Worm (Caenorhabditis elegans) whole organism, early embryonic: Measurements from ENCODE around the gene T09F5.1.

Experiments
- B0310.2 ChIP-seq: sonication (generic microtip); optimal IDR thresholded peaks from 2 replicates; lab custom pipeline; 2016; ENCODE audit warnings: mild to moderate bottlenecking, missing genetic modification characterization, missing compliant biosample characterization
- F13C5.2 ChIP-seq: sonication (generic microtip); optimal IDR thresholded peaks from 2 replicates; lab custom pipeline; 2017; ENCODE audit warnings: mild to moderate bottlenecking, missing genetic modification characterization, inconsistent platforms, missing compliant biosample characterization
- aly-1 ChIP-seq: sonication (generic microtip); optimal IDR thresholded peaks from 2 replicates; lab custom pipeline; 2016; ENCODE audit warnings: missing genetic modification characterization, missing compliant biosample characterization
- ama-1 ChIP-seq: fragments of 150-350 bp; optimal IDR thresholded peaks from 2 replicates; lab custom pipeline; 2014
- ceh-36 ChIP-seq: sonication (generic microtip); optimal IDR thresholded peaks from 2 replicates; lab custom pipeline; 2016; ENCODE audit warnings: missing genetic modification characterization, inconsistent platforms, missing compliant biosample characterization
- flt-1 ChIP-seq: fragments of 200-800 bp; sonication (Bioruptor generic); IDR thresholded peaks from 2 replicates; pipeline ENCODE4 v1.3.6; 2022; ENCODE audit warnings: missing genetic modification characterization, missing compliant biosample characterization
- hmbx-1 ChIP-seq: sonication (generic microtip); optimal IDR thresholded peaks from 2 replicates; lab custom pipeline; 2016; ENCODE audit warnings: mild to moderate bottlenecking, missing genetic modification characterization, missing compliant biosample characterization
- hnd-1 ChIP-seq: sonication (generic microtip); optimal IDR thresholded peaks from 2 replicates; lab custom pipeline; 2016; ENCODE audit warnings: missing genetic modification characterization, missing compliant biosample characterization
- pes-1 ChIP-seq: fragments of 200-800 bp; sonication (Bioruptor generic); IDR thresholded peaks from 2 replicates; pipeline ENCODE4 v1.3.6; 2022; ENCODE audit warnings: missing genetic modification reagents, missing genetic modification characterization, missing compliant biosample characterization
- scrt-1 ChIP-seq: fragments of 200-800 bp; sonication (Bioruptor generic); IDR thresholded peaks from 2 replicates; pipeline ENCODE4 v1.3.6; 2022; ENCODE audit warnings: missing genetic modification characterization, missing compliant biosample characterization
- sea-1 ChIP-seq: fragments of 200-800 bp; sonication (Bioruptor generic); conservative IDR thresholded peaks from 2 replicates; pipeline ENCODE4 v1.3.6; 2022; ENCODE audit warnings: missing genetic modification characterization, missing compliant biosample characterization
- tbx-11 ChIP-seq: fragments of 200-800 bp; sonication (Bioruptor generic); IDR thresholded peaks from 2 replicates; pipeline ENCODE4 v1.3.6; 2022; ENCODE audit warnings: missing genetic modification characterization, missing compliant biosample characterization

DNA sequence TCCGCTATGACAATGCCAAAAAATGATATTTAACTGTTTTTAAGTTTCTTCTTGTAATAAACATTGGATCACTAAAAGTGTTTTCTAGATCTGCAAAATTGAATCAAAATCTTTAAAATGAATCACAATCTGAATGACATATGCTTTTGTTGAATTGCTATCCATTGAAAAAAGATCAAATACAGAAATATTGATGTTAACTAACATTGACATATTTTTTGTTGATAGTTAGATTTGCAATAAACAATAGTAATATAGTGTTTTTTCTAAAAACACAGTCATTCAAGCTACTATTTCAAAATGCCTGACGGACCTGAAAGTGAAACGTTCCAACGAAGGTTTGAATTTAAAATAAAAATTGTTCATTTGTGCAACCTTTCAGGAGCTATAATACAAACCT, 1.8 kb downstream of the T09F5.1 start, which contains the start of gene T09F5.2:
- TF ChIP-seq hnd-1 (tag; lab: Kevin White, UChicago) (no peak), scrt-1 (no peak), flt-1 (GFP tag; lab: Robert Waterston, UW) (no peak), hmbx-1 (tag; lab: Kevin White, UChicago) (no peak), F13C5.2 (no peak), sea-1 (no peak), ama-1 (lab: Kevin White, UChicago) (no peak), pes-1 (GFP tag; lab: Robert Waterston, UW) (no peak), aly-1 (tag; lab: Kevin White, UChicago) (no peak), tbx-11 (GFP tag; lab: Robert Waterston, UW) (no peak), ceh-36 (no peak), B0310.2 (tag; lab: Kevin White, UChicago) (no peak)
